Worm (Caenorhabditis elegans) whole organism, late embryonic: Measurements from ENCODE around the gene ncx-1.
A peak's percentile ranks its signal among the peaks of the same experiment; 100 is the strongest.

Source experiments
- K02D7.2 ChIP-seq: sonication (generic microtip); optimal IDR thresholded peaks from 2 replicates; lab custom pipeline; 2017; ENCODE audit warnings: mild to moderate bottlenecking, missing genetic modification characterization, missing compliant biosample characterization
- K09A11.1 ChIP-seq: sonication (generic microtip); optimal IDR thresholded peaks from 2 replicates; lab custom pipeline; 2017; ENCODE audit warnings: antibody characterized with exemption, mild to moderate bottlenecking, missing genetic modification characterization, missing compliant biosample characterization; ENCODE audit not compliant: insufficient read depth
- Y22D7AL.16 ChIP-seq: sonication (generic microtip); optimal IDR thresholded peaks from 2 replicates; lab custom pipeline; 2016; ENCODE audit warnings: missing genetic modification characterization, missing compliant biosample characterization
- ceh-18 ChIP-seq: sonication (generic microtip); optimal IDR thresholded peaks from 2 replicates; lab custom pipeline; 2016; ENCODE audit warnings: missing genetic modification characterization, missing compliant biosample characterization
- ceh-2 ChIP-seq: sonication (generic microtip); optimal IDR thresholded peaks from 2 replicates; lab custom pipeline; 2016; ENCODE audit warnings: missing genotype, missing genetic modification characterization, missing compliant biosample characterization
- ceh-31 ChIP-seq: sonication (generic microtip); optimal IDR thresholded peaks from 2 replicates; lab custom pipeline; 2016; ENCODE audit warnings: missing genetic modification characterization, missing compliant biosample characterization
- ceh-45 ChIP-seq: fragments of 200-800 bp; sonication (Bioruptor generic); IDR thresholded peaks from 2 replicates; pipeline ENCODE4 v1.3.6; 2022; ENCODE audit warnings: missing genetic modification reagents, missing genetic modification characterization, missing compliant biosample characterization
- ceh-48 ChIP-seq: sonication (generic microtip); optimal IDR thresholded peaks from 2 replicates; lab custom pipeline; 2016; ENCODE audit warnings: missing genetic modification characterization, inconsistent platforms, missing compliant biosample characterization
- che-1 ChIP-seq: sonication (generic microtip); optimal IDR thresholded peaks from 2 replicates; lab custom pipeline; 2016; ENCODE audit warnings: mild to moderate bottlenecking, missing genetic modification characterization, missing compliant biosample characterization
- dve-1 ChIP-seq: sonication (generic microtip); optimal IDR thresholded peaks from 2 replicates; lab custom pipeline; 2017; ENCODE audit warnings: antibody characterized with exemption, mild to moderate bottlenecking, missing genetic modification characterization, missing compliant biosample characterization
- elt-2 ChIP-seq: sonication (generic microtip); optimal IDR thresholded peaks from 2 replicates; lab custom pipeline; 2016; ENCODE audit warnings: missing genetic modification reagents, missing genetic modification characterization, missing compliant biosample characterization
- elt-4 ChIP-seq: sonication (generic microtip); optimal IDR thresholded peaks from 2 replicates; lab custom pipeline; 2016; ENCODE audit warnings: missing genetic modification characterization, missing compliant biosample characterization
- eyg-1 ChIP-seq: sonication (generic microtip); optimal IDR thresholded peaks from 2 replicates; lab custom pipeline; 2016; ENCODE audit warnings: missing genotype, missing genetic modification characterization, missing compliant biosample characterization
- fax-1 ChIP-seq: sonication (generic microtip); optimal IDR thresholded peaks from 2 replicates; lab custom pipeline; 2016; ENCODE audit warnings: missing genotype, missing genetic modification characterization, missing compliant biosample characterization
- hlh-8 ChIP-seq: sonication (generic microtip); optimal IDR thresholded peaks from 2 replicates; lab custom pipeline; 2016; ENCODE audit warnings: missing genotype, missing genetic modification characterization, missing compliant biosample characterization
- lin-11 ChIP-seq: fragments of 200-800 bp; sonication (Bioruptor generic); optimal IDR thresholded peaks from 2 replicates; lab custom pipeline; 2018; ENCODE audit warnings: mild to moderate bottlenecking, missing genetic modification characterization, missing compliant biosample characterization
- npax-4 ChIP-seq: sonication (generic microtip); optimal IDR thresholded peaks from 2 replicates; lab custom pipeline; 2016; ENCODE audit warnings: missing genetic modification characterization, missing compliant biosample characterization
- odd-2 ChIP-seq: sonication (generic microtip); optimal IDR thresholded peaks from 2 replicates; lab custom pipeline; 2017; ENCODE audit warnings: antibody characterized with exemption, mild to moderate bottlenecking, missing genetic modification characterization, missing compliant biosample characterization
- pat-9 ChIP-seq: fragments of 200-800 bp; sonication (Bioruptor generic); optimal IDR thresholded peaks from 2 replicates; lab custom pipeline; 2018; ENCODE audit warnings: mild to moderate bottlenecking, missing genetic modification characterization, moderate library complexity, missing compliant biosample characterization
- pha-4 ChIP-seq: fragments of 150-350 bp; optimal IDR thresholded peaks from 2 replicates; lab custom pipeline; 2018; ENCODE audit warnings: missing biosample characterization, missing genetic modification reagents, missing genetic modification characterization
- ref-2 ChIP-seq: sonication (generic microtip); optimal IDR thresholded peaks from 2 replicates; lab custom pipeline; 2016; ENCODE audit warnings: missing genetic modification characterization, missing compliant biosample characterization
- sox-4 ChIP-seq: sonication (generic microtip); optimal IDR thresholded peaks from 2 replicates; lab custom pipeline; 2017; ENCODE audit warnings: mild to moderate bottlenecking, missing genetic modification characterization, inconsistent platforms, missing compliant biosample characterization
- syd-9 ChIP-seq: sonication (generic microtip); optimal IDR thresholded peaks from 2 replicates; lab custom pipeline; 2016; ENCODE audit warnings: mild to moderate bottlenecking, missing genetic modification characterization, moderate library complexity, missing compliant biosample characterization
- tbx-2 ChIP-seq: sonication (generic microtip); optimal IDR thresholded peaks from 2 replicates; lab custom pipeline; 2016; ENCODE audit warnings: missing genetic modification characterization, missing compliant biosample characterization
- tbx-7 ChIP-seq: sonication (generic microtip); optimal IDR thresholded peaks from 2 replicates; lab custom pipeline; 2016; ENCODE audit warnings: missing genotype, missing genetic modification characterization, missing compliant biosample characterization
- ttx-3 ChIP-seq: sonication (generic microtip); optimal IDR thresholded peaks from 2 replicates; lab custom pipeline; 2016; ENCODE audit warnings: missing genetic modification reagents, missing genetic modification characterization, missing compliant biosample characterization
- unc-3 ChIP-seq, 2 experiments: fragments of 200-800 bp in 1 of 2; sonication (Bioruptor generic) in 1 of 2; sonication (generic microtip) in 1 of 2; conservative IDR thresholded peaks in 1 of 2; optimal IDR thresholded peaks in 1 of 2; 2 replicates each; pipeline versions ENCODE4 v1.3.6 to Lab custom; 2016 to 2022; ENCODE audit warnings: missing compliant biosample characterization in 2 of 2, missing genetic modification characterization in 2 of 2, missing genetic modification reagents in 1 of 2
- unc-86 ChIP-seq: sonication (generic microtip); optimal IDR thresholded peaks from 2 replicates; lab custom pipeline; 2016; ENCODE audit warnings: missing genetic modification characterization, missing compliant biosample characterization
- zip-5 ChIP-seq: sonication (generic microtip); optimal IDR thresholded peaks from 2 replicates; lab custom pipeline; 2016; ENCODE audit warnings: missing genetic modification characterization, missing compliant biosample characterization
- ztf-16 ChIP-seq: sonication (generic microtip); optimal IDR thresholded peaks from 2 replicates; lab custom pipeline; 2017; ENCODE audit warnings: missing genetic modification characterization, missing compliant biosample characterization

The ncx-1 gene

DNA sequence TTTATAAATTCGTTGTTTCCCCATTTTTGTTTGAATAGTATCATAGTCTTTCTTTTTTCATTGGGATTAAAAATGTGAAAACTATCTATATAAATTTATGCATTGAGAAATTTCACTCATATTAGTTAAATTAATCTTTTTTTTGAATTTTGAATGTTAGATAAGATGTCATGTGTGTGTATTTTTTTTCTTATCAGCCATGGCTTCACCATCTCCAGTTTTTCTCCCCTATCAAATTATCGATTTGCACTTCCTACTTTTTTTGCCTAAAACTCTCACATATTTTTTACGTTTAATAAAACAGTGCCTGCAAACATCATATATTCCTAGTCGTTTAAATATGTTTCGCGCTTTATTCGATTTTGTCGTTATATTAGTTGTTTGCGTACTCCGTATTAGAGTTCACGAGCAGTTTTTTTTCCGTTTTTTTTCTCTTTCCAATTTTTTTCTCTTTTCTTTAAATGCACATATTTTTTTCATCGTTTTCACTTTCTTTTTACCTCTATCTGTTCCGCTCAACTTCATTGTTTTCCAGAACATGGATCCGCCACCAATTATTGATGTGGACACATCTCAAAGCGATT, 27.3 kb upstream of the ncx-1 start, which contains the start of gene Y113G7A.13:
Gene Y113G7A.13, plus strand, starts transcription at position 534 of the 584 bp plus-strand sequence.
- TF ChIP-seq odd-2 (no peak), elt-4 (tag; lab: Kevin White, UChicago) (no peak), ceh-18 (tag; lab: Kevin White, UChicago) (no peak), sox-4 (tag; lab: Kevin White, UChicago) (no peak), elt-2 (tag; lab: Kevin White, UChicago) (peak; percentile 42), Y22D7AL.16 (tag; lab: Kevin White, UChicago) (no peak), npax-4 (tag; lab: Kevin White, UChicago) (no peak), fax-1 (tag; lab: Kevin White, UChicago) (no peak), unc-3 (GFP tag; conservative IDR thresholded peaks at IDR 0.05; lab: Robert Waterston, UW) (no peak), unc-3 (tag; optimal IDR thresholded peaks at IDR 0.05; lab: Kevin White, UChicago) (no peak)

DNA sequence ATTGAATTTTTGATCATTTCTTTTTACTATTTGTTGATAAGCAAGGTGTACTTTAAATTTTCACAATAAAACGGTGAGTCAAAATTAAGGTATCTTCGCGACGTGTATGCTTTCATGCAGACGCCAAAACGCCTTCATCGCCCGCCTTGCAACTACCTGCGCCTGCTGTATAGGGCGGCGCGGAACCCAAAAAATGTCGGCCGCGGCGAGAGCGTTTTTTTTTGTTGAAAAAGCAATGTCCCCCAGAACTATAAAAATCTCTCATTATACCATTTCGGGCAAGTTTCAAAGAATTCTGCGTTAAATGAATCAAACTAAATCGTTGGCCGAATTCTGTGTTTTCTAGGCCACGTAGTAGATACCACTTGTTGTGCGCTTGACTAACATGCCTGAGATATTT, 23.2 kb upstream of the ncx-1 start:
- TF ChIP-seq hlh-8 = no peak

DNA sequence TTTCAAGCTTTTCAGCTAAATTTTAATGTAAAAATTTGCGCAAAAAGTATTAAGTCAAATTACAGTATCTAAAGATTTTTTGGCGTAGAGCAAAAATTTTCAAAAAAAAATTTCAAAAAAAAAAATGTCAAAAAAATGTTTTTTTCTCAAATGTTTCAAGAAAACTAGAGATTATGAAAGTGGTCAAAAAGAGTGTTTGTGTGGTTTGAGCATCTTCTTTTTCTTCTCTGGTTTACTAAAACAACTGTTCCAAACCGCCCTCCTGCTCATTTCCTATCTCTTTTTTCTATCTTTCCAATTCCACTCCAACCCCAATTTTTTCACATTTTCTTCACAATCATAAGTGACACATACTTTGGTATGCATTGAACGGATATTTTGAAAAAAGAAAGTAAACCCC, 21.8 kb upstream of the ncx-1 start, which contains the start of gene Y113G7A.12:
Gene Y113G7A.12, plus strand, starts transcription at position 301 of the 400 bp plus-strand sequence.
- no peak for TF ChIP-seq ceh-18 (tag; lab: Kevin White, UChicago)
- no peak for TF ChIP-seq syd-9 (tag; lab: Kevin White, UChicago)
- TF ChIP-seq fax-1 (tag; lab: Kevin White, UChicago) = no peak
- TF ChIP-seq K02D7.2 = no peak

DNA sequence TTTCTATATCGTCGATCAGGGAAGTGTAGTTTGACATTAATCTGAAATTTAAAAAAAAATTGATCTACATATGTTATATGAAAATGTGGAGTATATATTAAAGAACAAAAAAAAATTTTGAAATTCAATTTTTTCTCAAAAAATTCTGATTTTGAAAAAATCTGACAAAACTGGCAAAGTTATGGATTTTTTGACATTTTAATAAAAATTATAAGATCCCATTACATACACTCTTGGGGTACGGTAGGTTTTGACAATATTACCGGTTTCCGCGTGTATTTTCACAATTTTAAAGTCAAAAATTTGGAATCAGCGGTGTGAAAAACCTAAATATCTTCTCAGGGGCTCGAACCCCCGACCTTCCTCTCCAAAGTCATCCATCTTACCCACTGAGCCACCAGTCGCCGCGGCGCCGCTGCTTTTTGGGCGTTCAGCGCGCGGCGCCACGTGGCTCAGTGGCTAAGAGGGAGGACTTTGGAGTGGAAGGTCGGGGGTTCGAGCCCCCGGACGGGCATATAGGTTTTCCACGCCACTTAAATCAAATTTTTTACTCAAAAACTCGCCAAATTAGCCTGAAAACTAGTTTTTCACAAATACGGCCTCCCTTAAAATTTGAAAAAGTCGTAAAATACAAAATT, 18.1 kb upstream of the ncx-1 start, which contains the start of gene Y113G7A.14:
Gene Y113G7A.14, minus strand, starts transcription at position 51 of the 638 bp plus-strand sequence.
- TF ChIP-seq ztf-16 (tag; lab: Kevin White, UChicago) (no peak), unc-86 (tag; lab: Kevin White, UChicago) (no peak), che-1 (tag; lab: Kevin White, UChicago) (no peak), ceh-2 (tag; lab: Kevin White, UChicago) (no peak), fax-1 (tag; lab: Kevin White, UChicago) (no peak), ceh-45 (GFP tag; lab: Robert Waterston, UW) (no peak), unc-3 (GFP tag; conservative IDR thresholded peaks at IDR 0.05; lab: Robert Waterston, UW) (no peak), unc-3 (tag; optimal IDR thresholded peaks at IDR 0.05; lab: Kevin White, UChicago) (no peak), dve-1 (no peak), eyg-1 (no peak), pha-4 (tag; lab: Kevin White, UChicago) (no peak), zip-5 (no peak)

DNA sequence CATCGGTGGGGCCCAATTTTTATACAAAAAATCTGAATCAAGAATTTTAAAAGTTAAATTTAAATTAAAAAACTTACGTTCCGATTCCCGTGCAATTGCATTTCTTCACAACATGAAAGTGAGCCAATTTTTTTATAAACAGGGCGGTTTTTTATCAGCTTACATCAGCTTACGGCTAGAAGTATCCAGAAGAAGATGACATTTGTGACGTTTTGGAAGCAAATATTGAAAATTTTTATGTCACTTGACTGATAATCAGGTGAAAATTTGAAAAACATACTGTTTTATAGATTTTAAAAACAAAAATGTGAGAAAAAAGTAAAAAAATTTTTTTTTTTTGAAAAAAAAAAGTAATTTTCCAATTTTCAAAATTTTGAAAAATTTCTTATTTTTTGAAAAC, 14.8 kb upstream of the ncx-1 start, which contains the start of gene Y113G7A.22:
Gene Y113G7A.22, minus strand, starts transcription at position 101 of the 400 bp plus-strand sequence.
- TF ChIP-seq unc-3 (GFP tag; conservative IDR thresholded peaks at IDR 0.05; lab: Robert Waterston, UW) (no peak), unc-3 (tag; optimal IDR thresholded peaks at IDR 0.05; lab: Kevin White, UChicago) (no peak), ceh-31 (no peak), K09A11.1 (no peak), Y22D7AL.16 (tag; lab: Kevin White, UChicago) (no peak), ceh-48 (tag; lab: Kevin White, UChicago) (no peak), lin-11 (tag; lab: Kevin White, UChicago) (no peak), tbx-7 (tag; lab: Kevin White, UChicago) (no peak), ref-2 (tag; lab: Kevin White, UChicago) (no peak), pat-9 (tag; lab: Kevin White, UChicago) (no peak), ttx-3 (no peak), syd-9 (tag; lab: Kevin White, UChicago) (no peak), tbx-2 (no peak)
